Worm (Caenorhabditis elegans) whole organism, young adult: Measurements from ENCODE around the gene best-23.

Source experiments
- B0019.2 ChIP-seq: fragments of 200-800 bp; sonication (Bioruptor generic); conservative IDR thresholded peaks from 2 replicates; pipeline ENCODE4 v1.3.6; 2022; ENCODE audit warnings: missing genetic modification reagents, missing genetic modification characterization, missing compliant biosample characterization
- C06A6.2 ChIP-seq: fragments of 200-800 bp; sonication (Bioruptor generic); conservative IDR thresholded peaks from 2 replicates; pipeline ENCODE4 v1.3.6; 2022; ENCODE audit warnings: missing genetic modification characterization, missing compliant biosample characterization
- F37B4.10 ChIP-seq: fragments of 200-800 bp; sonication (Bioruptor generic); IDR thresholded peaks from 2 replicates; pipeline ENCODE4 v1.3.6; 2022; ENCODE audit warnings: missing genetic modification characterization, missing compliant biosample characterization
- F39B2.1 ChIP-seq: fragments of 200-800 bp; sonication (Bioruptor generic); IDR thresholded peaks from 2 replicates; pipeline ENCODE4 v1.3.6; 2022; ENCODE audit warnings: missing genetic modification reagents, missing genetic modification characterization, missing compliant biosample characterization
- F52B5.7 ChIP-seq: sonication (generic microtip); optimal IDR thresholded peaks from 2 replicates; lab custom pipeline; 2016; ENCODE audit warnings: mild to moderate bottlenecking, missing genetic modification characterization, missing compliant biosample characterization
- F55B11.4 ChIP-seq: sonication (generic microtip); optimal IDR thresholded peaks from 2 replicates; lab custom pipeline; 2016; ENCODE audit warnings: missing compliant biosample characterization, missing genetic modification characterization, borderline replicate concordance; ENCODE audit not compliant: insufficient read depth
- K11D2.4 ChIP-seq: fragments of 200-800 bp; sonication (Bioruptor generic); IDR thresholded peaks from 2 replicates; pipeline ENCODE4 v1.3.6; 2022; ENCODE audit warnings: missing genetic modification reagents, missing genetic modification characterization, missing compliant biosample characterization
- Y53G8AR.9 ChIP-seq: fragments of 200-800 bp; sonication (Bioruptor generic); conservative IDR thresholded peaks from 2 replicates; pipeline ENCODE4 v1.3.6; 2022; ENCODE audit warnings: missing genetic modification reagents, missing genetic modification characterization, missing compliant biosample characterization
- Y95B8A.8 ChIP-seq: fragments of 200-800 bp; sonication (Bioruptor generic); IDR thresholded peaks from 2 replicates; pipeline ENCODE4 v1.3.6; 2022; ENCODE audit warnings: missing genetic modification reagents, missing genetic modification characterization, missing compliant biosample characterization
- athp-1 ChIP-seq: sonication (generic microtip); optimal IDR thresholded peaks from 2 replicates; lab custom pipeline; 2017; ENCODE audit warnings: mild to moderate bottlenecking, missing genetic modification characterization, missing compliant biosample characterization
- ceh-27 ChIP-seq: fragments of 200-800 bp; sonication (Bioruptor generic); optimal IDR thresholded peaks from 2 replicates; lab custom pipeline; 2018; ENCODE audit warnings: mild to moderate bottlenecking, missing genetic modification characterization, moderate library complexity, missing compliant biosample characterization
- ceh-79 ChIP-seq: sonication (generic microtip); optimal IDR thresholded peaks from 2 replicates; lab custom pipeline; 2017; ENCODE audit warnings: mild to moderate bottlenecking, missing genetic modification characterization, missing compliant biosample characterization
- ceh-91 ChIP-seq: fragments of 200-800 bp; sonication (Bioruptor generic); IDR thresholded peaks from 2 replicates; pipeline ENCODE4 v1.3.6; 2022; ENCODE audit warnings: missing genetic modification reagents, missing genetic modification characterization, missing compliant biosample characterization
- chd-7 ChIP-seq: sonication (generic microtip); optimal IDR thresholded peaks from 2 replicates; lab custom pipeline; 2016; ENCODE audit warnings: mild to moderate bottlenecking, missing genetic modification characterization, moderate library complexity, missing compliant biosample characterization
- die-1 ChIP-seq: sonication (generic microtip); optimal IDR thresholded peaks from 2 replicates; lab custom pipeline; 2016; ENCODE audit warnings: missing genotype, mild to moderate bottlenecking, missing genetic modification characterization, missing compliant biosample characterization
- dox-1 ChIP-seq: fragments of 200-800 bp; sonication (Bioruptor generic); IDR thresholded peaks from 2 replicates; pipeline ENCODE4 v1.3.6; 2022; ENCODE audit warnings: missing genetic modification reagents, missing genetic modification characterization, missing compliant biosample characterization
- egrh-3 ChIP-seq: fragments of 200-800 bp; sonication (Bioruptor generic); IDR thresholded peaks from 2 replicates; pipeline ENCODE4 v1.3.6; 2022; ENCODE audit warnings: missing genetic modification reagents, missing genetic modification characterization, missing compliant biosample characterization
- fkh-3 ChIP-seq: sonication (generic microtip); optimal IDR thresholded peaks from 2 replicates; lab custom pipeline; 2016; ENCODE audit warnings: mild to moderate bottlenecking, missing genetic modification characterization, missing compliant biosample characterization
- hlh-12 ChIP-seq: sonication (generic microtip); optimal IDR thresholded peaks from 2 replicates; lab custom pipeline; 2016; ENCODE audit warnings: missing genetic modification characterization, missing compliant biosample characterization
- hlh-26 ChIP-seq: fragments of 200-800 bp; sonication (Bioruptor generic); conservative IDR thresholded peaks from 2 replicates; pipeline ENCODE4 v1.3.6; 2022; ENCODE audit warnings: missing genetic modification reagents, missing genetic modification characterization, missing compliant biosample characterization
- hmg-1.2 ChIP-seq: fragments of 200-800 bp; sonication (Bioruptor generic); IDR thresholded peaks from 2 replicates; pipeline ENCODE4 v1.3.6; 2022; ENCODE audit warnings: missing genetic modification reagents, missing genetic modification characterization, missing compliant biosample characterization
- hrde-1 ChIP-seq: sonication (generic microtip); optimal IDR thresholded peaks from 2 replicates; lab custom pipeline; 2016; ENCODE audit warnings: missing genetic modification characterization, mild to moderate bottlenecking, missing compliant biosample characterization, moderate library complexity, missing genotype, missing genetic modification reagents, borderline replicate concordance
- hsf-1 ChIP-seq: fragments of 200-800 bp; sonication (Bioruptor generic); IDR thresholded peaks from 2 replicates; pipeline ENCODE4 v1.3.6; 2022; ENCODE audit warnings: missing genetic modification reagents, missing genetic modification characterization, missing compliant biosample characterization
- lag-1 ChIP-seq: fragments of 200-800 bp; sonication (Bioruptor generic); IDR thresholded peaks from 2 replicates; pipeline ENCODE4 v1.3.6; 2022; ENCODE audit warnings: missing genetic modification reagents, missing genetic modification characterization, missing compliant biosample characterization
- lin-26 ChIP-seq: fragments of 200-800 bp; sonication (Bioruptor generic); IDR thresholded peaks from 2 replicates; pipeline ENCODE4 v1.3.6; 2022; ENCODE audit warnings: missing genetic modification reagents, missing genetic modification characterization, missing compliant biosample characterization
- lir-1 ChIP-seq: fragments of 200-800 bp; sonication (Bioruptor generic); conservative IDR thresholded peaks from 2 replicates; pipeline ENCODE4 v1.3.6; 2022; ENCODE audit warnings: missing genetic modification reagents, missing genetic modification characterization, missing compliant biosample characterization
- madf-8 ChIP-seq: fragments of 200-800 bp; sonication (Bioruptor generic); conservative IDR thresholded peaks from 2 replicates; pipeline ENCODE4 v1.3.6; 2022; ENCODE audit warnings: missing genetic modification reagents, missing genetic modification characterization, missing compliant biosample characterization
- nfya-1 ChIP-seq: sonication (generic microtip); optimal IDR thresholded peaks from 2 replicates; lab custom pipeline; 2017; ENCODE audit warnings: antibody characterized with exemption, missing compliant biosample characterization, missing genetic modification characterization, borderline replicate concordance; ENCODE audit not compliant: insufficient read depth
- nfya-2 ChIP-seq: fragments of 200-800 bp; sonication (Bioruptor generic); IDR thresholded peaks from 2 replicates; pipeline ENCODE4 v1.3.6; 2022; ENCODE audit warnings: missing genetic modification reagents, missing genetic modification characterization, missing compliant biosample characterization
- nhr-120 ChIP-seq: fragments of 200-800 bp; sonication (Bioruptor generic); IDR thresholded peaks from 2 replicates; pipeline ENCODE4 v1.3.6; 2022; ENCODE audit warnings: missing genetic modification characterization, missing compliant biosample characterization
- nhr-179 ChIP-seq: sonication (generic microtip); optimal IDR thresholded peaks from 2 replicates; lab custom pipeline; 2016; ENCODE audit warnings: mild to moderate bottlenecking, missing genetic modification characterization, missing compliant biosample characterization
- pha-4 ChIP-seq: fragments of 150-350 bp; sonication (generic microtip); optimal IDR thresholded peaks from 2 replicates; lab custom pipeline; 2014; ENCODE audit warnings: missing biosample characterization, missing genetic modification reagents, missing genetic modification characterization
- rpc-1 ChIP-seq, 2 experiments: fragments of 150-350 bp in 1 of 2; sonication (generic microtip) in 1 of 2; optimal IDR thresholded peaks; 2 replicates each; lab custom pipeline; 2014 to 2018; ENCODE audit warnings: missing biosample characterization in 1 of 2, missing genetic modification characterization in 1 of 2, missing genetic modification reagents in 1 of 2, missing genotype in 1 of 2
- sdz-38 ChIP-seq: sonication (generic microtip); optimal IDR thresholded peaks from 2 replicates; lab custom pipeline; 2016; ENCODE audit warnings: missing genotype, missing genetic modification characterization, missing compliant biosample characterization
- snpc-1.1 ChIP-seq: sonication (generic microtip); optimal IDR thresholded peaks from 2 replicates; lab custom pipeline; 2017; ENCODE audit warnings: missing genetic modification characterization, mild to moderate bottlenecking, missing compliant biosample characterization, antibody characterized with exemption, moderate library complexity, missing genotype, missing genetic modification reagents; ENCODE audit not compliant: insufficient read depth
- snpc-3.4 ChIP-seq: sonication (generic microtip); optimal IDR thresholded peaks from 2 replicates; lab custom pipeline; 2017; ENCODE audit warnings: missing genetic modification characterization, mild to moderate bottlenecking, missing compliant biosample characterization, antibody characterized with exemption, moderate library complexity, missing genotype, missing genetic modification reagents
- sptf-2 ChIP-seq: fragments of 200-800 bp; sonication (Bioruptor generic); optimal IDR thresholded peaks from 2 replicates; lab custom pipeline; 2018; ENCODE audit warnings: mild to moderate bottlenecking, missing genetic modification characterization, missing compliant biosample characterization
- xnd-1 ChIP-seq: sonication (generic microtip); optimal IDR thresholded peaks from 2 replicates; lab custom pipeline; 2016; ENCODE audit warnings: missing genotype, missing genetic modification reagents, missing genetic modification characterization, missing compliant biosample characterization
- zim-3 ChIP-seq: sonication (generic microtip); optimal IDR thresholded peaks from 2 replicates; lab custom pipeline; 2017; ENCODE audit warnings: mild to moderate bottlenecking, missing genetic modification characterization, moderate library complexity, missing compliant biosample characterization
- ztf-28 ChIP-seq: fragments of 200-800 bp; sonication (Bioruptor generic); IDR thresholded peaks from 2 replicates; pipeline ENCODE4 v1.3.6; 2022; ENCODE audit warnings: missing genetic modification reagents, missing genetic modification characterization, missing compliant biosample characterization
- ztf-3 ChIP-seq: fragments of 200-800 bp; sonication (Bioruptor generic); optimal IDR thresholded peaks from 2 replicates; lab custom pipeline; 2018; ENCODE audit warnings: mild to moderate bottlenecking, missing genetic modification characterization, missing compliant biosample characterization

The best-23 gene

ce11 chrII:7907539-7907997 lies at the start of gene best-23:
TSS of gene best-23 (minus strand) at chrII:7907589.
- TF ChIP-seq ztf-28 (GFP tag; lab: Robert Waterston, UW): no peak
- TF ChIP-seq nfya-1 (tag; lab: Kevin White, UChicago): no peak
- no peak for TF ChIP-seq egrh-3 (GFP tag; lab: Robert Waterston, UW)
- TF ChIP-seq ceh-79 (tag; lab: Kevin White, UChicago): no peak
- no peak for TF ChIP-seq F52B5.7 (tag; lab: Kevin White, UChicago)
- no peak for TF ChIP-seq sdz-38 (tag; lab: Kevin White, UChicago)
- TF ChIP-seq nfya-2: no peak
- TF ChIP-seq hrde-1 (tag; lab: Kevin White, UChicago): no peak
- no peak for TF ChIP-seq K11D2.4
- no peak for TF ChIP-seq pha-4
- TF ChIP-seq ztf-3 (GFP tag; lab: Kevin White, UChicago): no peak
- TF ChIP-seq rpc-1 (optimal IDR thresholded peaks at IDR 0.05; lab: Kevin White, UChicago): no peak
- no peak for TF ChIP-seq rpc-1 (tag; optimal IDR thresholded peaks at IDR 0.05; lab: Kevin White, UChicago)
- TF ChIP-seq hlh-12: no peak
- TF ChIP-seq sptf-2 (GFP tag; lab: Kevin White, UChicago): no peak
- no peak for TF ChIP-seq F39B2.1
- TF ChIP-seq nhr-120 (GFP tag; lab: Robert Waterston, UW): no peak
- no peak for TF ChIP-seq xnd-1 (tag; lab: Kevin White, UChicago)
- no peak for TF ChIP-seq snpc-1.1
- TF ChIP-seq chd-7 (tag; lab: Kevin White, UChicago): no peak
- TF ChIP-seq C06A6.2 (GFP tag; lab: Robert Waterston, UW): no peak
- TF ChIP-seq, all 124 proteins: peak for 0

ce11 chrII:7955548-7955947 lies 48.2 kb upstream of the best-23 start:
- no peak for TF ChIP-seq lag-1
- TF ChIP-seq F55B11.4: no peak
- no peak for TF ChIP-seq ceh-91
- TF ChIP-seq fkh-3 (tag; lab: Kevin White, UChicago): no peak
- TF ChIP-seq ceh-27 (GFP tag; lab: Kevin White, UChicago): no peak
- TF ChIP-seq snpc-1.1: no peak
- no peak for TF ChIP-seq ztf-28 (GFP tag; lab: Robert Waterston, UW)
- TF ChIP-seq hsf-1 (GFP tag; lab: Robert Waterston, UW): no peak
- no peak for TF ChIP-seq F37B4.10 (GFP tag; lab: Robert Waterston, UW)
- no peak for TF ChIP-seq hrde-1 (tag; lab: Kevin White, UChicago)
- no peak for TF ChIP-seq hlh-26
- TF ChIP-seq dox-1: no peak
- TF ChIP-seq nhr-179 (tag; lab: Kevin White, UChicago): no peak

- TF ChIP-seq lir-1 (GFP tag; lab: Robert Waterston, UW) (no peak), chd-7 (tag; lab: Kevin White, UChicago) (no peak), die-1 (tag; lab: Kevin White, UChicago) (no peak), snpc-3.4 (tag; lab: Kevin White, UChicago) (no peak), Y53G8AR.9 (no peak), fkh-3 (tag; lab: Kevin White, UChicago) (no peak), lin-26 (GFP tag; lab: Robert Waterston, UW) (no peak), Y95B8A.8 (no peak), B0019.2 (GFP tag; lab: Robert Waterston, UW) (no peak), hmg-1.2 (GFP tag; lab: Robert Waterston, UW) (no peak), rpc-1 (optimal IDR thresholded peaks at IDR 0.05; lab: Kevin White, UChicago) (no peak), rpc-1 (tag; optimal IDR thresholded peaks at IDR 0.05; lab: Kevin White, UChicago) (no peak), madf-8 (GFP tag; lab: Robert Waterston, UW) (no peak), nfya-2 (no peak), athp-1 (tag; lab: Kevin White, UChicago) (no peak), zim-3 (tag; lab: Kevin White, UChicago) (no peak)
These were observed 40.9 kb upstream of the best-23 start for ce11 chrII:7948278-7948677.
